Worm (Caenorhabditis elegans): ENCODE measurements around the gene cld-9.
A peak's percentile ranks its signal among the peaks of the same experiment; 100 is the strongest.

The cld-9 gene

DNA sequence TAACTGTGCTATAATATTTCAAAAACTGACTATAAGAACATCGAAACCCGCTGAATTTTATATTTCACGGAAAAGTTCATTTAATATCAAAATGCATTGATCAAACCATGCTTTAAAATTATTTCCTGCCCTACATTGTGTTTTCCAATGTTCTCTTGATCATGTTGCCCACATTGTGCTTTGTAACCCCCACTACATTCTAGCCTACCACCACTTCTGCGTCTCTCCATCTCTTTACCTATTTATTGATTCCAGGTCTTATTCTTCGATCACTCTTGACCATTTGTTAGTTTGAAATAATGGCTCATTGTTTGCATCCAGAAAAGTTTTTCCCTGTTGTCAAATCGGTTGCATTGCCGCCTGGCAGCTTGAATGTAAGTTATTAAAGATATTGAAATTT is 30.5 kb upstream of the cld-9 start, which contains the start of gene decr-1.1:
Gene decr-1.1, plus strand, starts transcription at position 210 of the 400 bp plus-strand sequence.
- TF ChIP-seq lin-13 (GFP tag; optimal IDR thresholded peaks at IDR 0.05) (no peak), fos-1 (tag; optimal IDR thresholded peaks at IDR 0.05) (no peak), lin-38 (GFP tag; IDR thresholded peaks at IDR 0.05) (no peak), aly-2 (tag; optimal IDR thresholded peaks at IDR 0.05) (no peak), daf-16 (GFP tag; optimal IDR thresholded peaks at IDR 0.05) (no peak), daf-16 (tag; optimal IDR thresholded peaks at IDR 0.05) (peak; percentile 74), skn-1 (tag; optimal IDR thresholded peaks at IDR 0.05) (no peak), hmg-1.1 (GFP tag; IDR thresholded peaks at IDR 0.05) (no peak), hlh-11 (tag; optimal IDR thresholded peaks at IDR 0.05) (peak; percentile 20), mes-2 (tag; optimal IDR thresholded peaks at IDR 0.05; ENCODE audit: poor library complexity, severe bottlenecking) (no peak), nhr-28 (tag; optimal IDR thresholded peaks at IDR 0.05) (peak; percentile 95), ZK546.5 (tag; optimal IDR thresholded peaks at IDR 0.05) (no peak), egl-43 (GFP tag; IDR thresholded peaks at IDR 0.05) (no peak), saeg-2 (GFP tag; IDR thresholded peaks at IDR 0.05) (no peak), nhr-10 (tag; optimal IDR thresholded peaks at IDR 0.05) (peak; percentile 19), zip-11 (GFP tag; IDR thresholded peaks at IDR 0.05) (no peak), zip-2 (tag; optimal IDR thresholded peaks at IDR 0.05) (no peak), Y105C5A.15 (GFP tag; IDR thresholded peaks at IDR 0.05) (no peak), Y5F2A.4 (GFP tag; optimal IDR thresholded peaks at IDR 0.05) (no peak), attf-4 (tag; optimal IDR thresholded peaks at IDR 0.05) (no peak), madf-5 (GFP tag; IDR thresholded peaks at IDR 0.05) (no peak), lsy-2 (tag; optimal IDR thresholded peaks at IDR 0.05) (no peak), nhr-111 (GFP tag; optimal IDR thresholded peaks at IDR 0.05) (no peak), dve-1 (tag; optimal IDR thresholded peaks at IDR 0.05; ENCODE audit: insufficient read depth) (peak; percentile 17), mdl-1 (tag; optimal IDR thresholded peaks at IDR 0.05) (no peak), T20F7.1 (GFP tag; optimal IDR thresholded peaks at IDR 0.05) (peak; percentile 28), nhr-76 (tag; optimal IDR thresholded peaks at IDR 0.05) (no peak), D1046.2 (GFP tag; IDR thresholded peaks at IDR 0.05) (no peak), F49E8.2 (tag; optimal IDR thresholded peaks at IDR 0.05; ENCODE audit: borderline replicate concordance) (no peak), hlh-30 (tag; optimal IDR thresholded peaks at IDR 0.05; ENCODE audit: insufficient read depth) (peak; percentile 23), duxl-1 (tag; optimal IDR thresholded peaks at IDR 0.05; ENCODE audit: poor library complexity) (no peak), ztf-11 (tag; optimal IDR thresholded peaks at IDR 0.05) (no peak), ztf-7 (tag; optimal IDR thresholded peaks at IDR 0.05) (no peak), tra-1 (GFP tag; IDR thresholded peaks at IDR 0.05) (no peak), F10B5.3 (tag; optimal IDR thresholded peaks at IDR 0.05) (no peak), php-3 (GFP tag; IDR thresholded peaks at IDR 0.05) (no peak), spr-1 (tag; optimal IDR thresholded peaks at IDR 0.05) (no peak), nhr-77 (tag; optimal IDR thresholded peaks at IDR 0.05) (peak; percentile 55), R02D3.7 (tag; optimal IDR thresholded peaks at IDR 0.05) (no peak), daf-8 (GFP tag; IDR thresholded peaks at IDR 0.05) (no peak), nhr-6 (tag; optimal IDR thresholded peaks at IDR 0.05) (no peak), hif-1 (tag; optimal IDR thresholded peaks at IDR 0.05) (no peak), jun-1 (tag; optimal IDR thresholded peaks at IDR 0.05) (no peak), aha-1 (tag) (peak; percentile 95), unc-130 (GFP tag; optimal IDR thresholded peaks at IDR 0.05) (no peak), F44E2.7 (GFP tag; IDR thresholded peaks at IDR 0.05) (no peak), dmd-8 (GFP tag; IDR thresholded peaks at IDR 0.05) (no peak), F26F4.8 (GFP tag; conservative IDR thresholded peaks at IDR 0.05) (no peak), lim-7 (GFP tag; IDR thresholded peaks at IDR 0.05) (no peak), dmd-6 (GFP tag; IDR thresholded peaks at IDR 0.05) (peak; percentile 56), Y48G9A.11 (GFP tag; IDR thresholded peaks at IDR 0.05) (no peak), pqm-1 (tag; optimal IDR thresholded peaks at IDR 0.05) (peak; percentile 12), snpc-1.2 (GFP tag; IDR thresholded peaks at IDR 0.05) (no peak)

Data from whole organism, L4 larva.